Worm (Caenorhabditis elegans) whole organism, late embryonic: ENCODE measurements around the gene syx-18.
A peak's percentile ranks its signal among the peaks of the same experiment; 100 is the strongest.

Experiments
- F13H6.1 ChIP-seq: sonication (generic microtip); optimal IDR thresholded peaks from 2 replicates; lab custom pipeline; 2016; ENCODE audit warnings: missing genetic modification characterization, missing compliant biosample characterization
- K02D7.2 ChIP-seq: sonication (generic microtip); optimal IDR thresholded peaks from 2 replicates; lab custom pipeline; 2017; ENCODE audit warnings: mild to moderate bottlenecking, missing genetic modification characterization, missing compliant biosample characterization
- T23F11.4 ChIP-seq: fragments of 200-800 bp; sonication (Bioruptor generic); optimal IDR thresholded peaks from 2 replicates; lab custom pipeline; 2018; ENCODE audit warnings: mild to moderate bottlenecking, missing genetic modification characterization, missing compliant biosample characterization
- ceh-19 ChIP-seq: fragments of 200-800 bp; sonication (Bioruptor generic); optimal IDR thresholded peaks from 2 replicates; lab custom pipeline; 2018; ENCODE audit warnings: mild to moderate bottlenecking, missing genetic modification characterization, missing compliant biosample characterization
- ceh-2 ChIP-seq: sonication (generic microtip); optimal IDR thresholded peaks from 2 replicates; lab custom pipeline; 2016; ENCODE audit warnings: missing genotype, missing genetic modification characterization, missing compliant biosample characterization
- ceh-31 ChIP-seq: sonication (generic microtip); optimal IDR thresholded peaks from 2 replicates; lab custom pipeline; 2016; ENCODE audit warnings: missing genetic modification characterization, missing compliant biosample characterization
- ceh-48 ChIP-seq: sonication (generic microtip); optimal IDR thresholded peaks from 2 replicates; lab custom pipeline; 2016; ENCODE audit warnings: missing genetic modification characterization, inconsistent platforms, missing compliant biosample characterization
- ceh-6 ChIP-seq: fragments of 200-800 bp; sonication (Bioruptor generic); optimal IDR thresholded peaks from 2 replicates; lab custom pipeline; 2018; ENCODE audit warnings: mild to moderate bottlenecking, missing genetic modification characterization, missing compliant biosample characterization
- ceh-9 ChIP-seq: sonication (generic microtip); optimal IDR thresholded peaks from 2 replicates; lab custom pipeline; 2016; ENCODE audit warnings: mild to moderate bottlenecking, missing genetic modification characterization, inconsistent platforms, missing compliant biosample characterization
- che-1 ChIP-seq: sonication (generic microtip); optimal IDR thresholded peaks from 2 replicates; lab custom pipeline; 2016; ENCODE audit warnings: mild to moderate bottlenecking, missing genetic modification characterization, missing compliant biosample characterization
- dmd-4 ChIP-seq: sonication (generic microtip); optimal IDR thresholded peaks from 2 replicates; lab custom pipeline; 2016; ENCODE audit warnings: borderline replicate concordance, missing genetic modification characterization, missing compliant biosample characterization
- elt-4 ChIP-seq: sonication (generic microtip); optimal IDR thresholded peaks from 2 replicates; lab custom pipeline; 2016; ENCODE audit warnings: missing genetic modification characterization, missing compliant biosample characterization
- ets-4 ChIP-seq: sonication (generic microtip); optimal IDR thresholded peaks from 2 replicates; lab custom pipeline; 2016; ENCODE audit warnings: missing genetic modification characterization, missing compliant biosample characterization
- fax-1 ChIP-seq: sonication (generic microtip); optimal IDR thresholded peaks from 2 replicates; lab custom pipeline; 2016; ENCODE audit warnings: missing genotype, missing genetic modification characterization, missing compliant biosample characterization
- fkh-10 ChIP-seq: fragments of 150-350 bp; optimal IDR thresholded peaks from 2 replicates; lab custom pipeline; 2014; ENCODE audit warnings: missing biosample characterization, missing genetic modification reagents, missing genetic modification characterization
- hlh-30 ChIP-seq: sonication (generic microtip); optimal IDR thresholded peaks from 2 replicates; lab custom pipeline; 2017; ENCODE audit warnings: antibody characterized with exemption, missing genetic modification characterization, missing compliant biosample characterization; ENCODE audit not compliant: insufficient read depth
- hlh-8 ChIP-seq: sonication (generic microtip); optimal IDR thresholded peaks from 2 replicates; lab custom pipeline; 2016; ENCODE audit warnings: missing genotype, missing genetic modification characterization, missing compliant biosample characterization
- lim-6 ChIP-seq: sonication (generic microtip); optimal IDR thresholded peaks from 2 replicates; lab custom pipeline; 2016; ENCODE audit warnings: missing genetic modification characterization, missing compliant biosample characterization
- nhr-11 ChIP-seq: fragments of 150-350 bp; optimal IDR thresholded peaks from 2 replicates; lab custom pipeline; 2014; ENCODE audit warnings: missing biosample characterization, missing genetic modification characterization
- nhr-232 ChIP-seq: sonication (generic microtip); optimal IDR thresholded peaks from 2 replicates; lab custom pipeline; 2016; ENCODE audit warnings: missing genetic modification characterization, missing compliant biosample characterization
- npax-4 ChIP-seq: sonication (generic microtip); optimal IDR thresholded peaks from 2 replicates; lab custom pipeline; 2016; ENCODE audit warnings: missing genetic modification characterization, missing compliant biosample characterization
- pag-3 ChIP-seq: sonication (generic microtip); optimal IDR thresholded peaks from 2 replicates; lab custom pipeline; 2016; ENCODE audit warnings: missing compliant biosample characterization, missing genetic modification characterization, borderline replicate concordance
- pax-1 ChIP-seq: fragments of 150-350 bp; optimal IDR thresholded peaks from 2 replicates; lab custom pipeline; 2014; ENCODE audit warnings: missing biosample characterization, missing genetic modification characterization
- pha-2 ChIP-seq: sonication (generic microtip); optimal IDR thresholded peaks from 2 replicates; lab custom pipeline; 2017; ENCODE audit warnings: mild to moderate bottlenecking, missing genetic modification characterization, missing compliant biosample characterization
- pha-4 ChIP-seq: fragments of 150-350 bp; optimal IDR thresholded peaks from 2 replicates; lab custom pipeline; 2018; ENCODE audit warnings: missing biosample characterization, missing genetic modification reagents, missing genetic modification characterization
- pqm-1 ChIP-seq: sonication (generic microtip); optimal IDR thresholded peaks from 2 replicates; lab custom pipeline; 2016; ENCODE audit warnings: missing genetic modification characterization, missing compliant biosample characterization
- ref-2 ChIP-seq: sonication (generic microtip); optimal IDR thresholded peaks from 2 replicates; lab custom pipeline; 2016; ENCODE audit warnings: missing genetic modification characterization, missing compliant biosample characterization
- sdc-2 ChIP-seq: sonication (generic microtip); optimal IDR thresholded peaks from 2 replicates; lab custom pipeline; 2016; ENCODE audit warnings: missing genotype, missing genetic modification characterization, missing compliant biosample characterization
- sox-2 ChIP-seq: fragments of 200-800 bp; sonication (Bioruptor generic); IDR thresholded peaks from 2 replicates; pipeline ENCODE4 v1.3.6; 2022; ENCODE audit warnings: missing genetic modification reagents, missing genetic modification characterization, missing compliant biosample characterization
- sox-4 ChIP-seq: sonication (generic microtip); optimal IDR thresholded peaks from 2 replicates; lab custom pipeline; 2017; ENCODE audit warnings: mild to moderate bottlenecking, missing genetic modification characterization, inconsistent platforms, missing compliant biosample characterization
- syd-9 ChIP-seq: sonication (generic microtip); optimal IDR thresholded peaks from 2 replicates; lab custom pipeline; 2016; ENCODE audit warnings: mild to moderate bottlenecking, missing genetic modification characterization, moderate library complexity, missing compliant biosample characterization
- unc-3 ChIP-seq, 2 experiments: fragments of 200-800 bp in 1 of 2; sonication (Bioruptor generic) in 1 of 2; sonication (generic microtip) in 1 of 2; conservative IDR thresholded peaks in 1 of 2; optimal IDR thresholded peaks in 1 of 2; 2 replicates each; pipeline versions ENCODE4 v1.3.6 to Lab custom; 2016 to 2022; ENCODE audit warnings: missing compliant biosample characterization in 2 of 2, missing genetic modification characterization in 2 of 2, missing genetic modification reagents in 1 of 2
- unc-42 ChIP-seq: sonication (generic microtip); optimal IDR thresholded peaks from 2 replicates; lab custom pipeline; 2016; ENCODE audit warnings: missing genotype, missing genetic modification characterization, missing compliant biosample characterization
- unc-55 ChIP-seq: sonication (generic microtip); optimal IDR thresholded peaks from 2 replicates; lab custom pipeline; 2017; ENCODE audit warnings: missing biosample characterization, missing genetic modification reagents, missing genetic modification characterization
- unc-86 ChIP-seq: sonication (generic microtip); optimal IDR thresholded peaks from 2 replicates; lab custom pipeline; 2016; ENCODE audit warnings: missing genetic modification characterization, missing compliant biosample characterization
- ztf-16 ChIP-seq: sonication (generic microtip); optimal IDR thresholded peaks from 2 replicates; lab custom pipeline; 2017; ENCODE audit warnings: missing genetic modification characterization, missing compliant biosample characterization

The syx-18 gene

ce11 chrV:6688392-6688791 lies 33.1 kb upstream of the syx-18 start, which contains the start of gene K11G9.5:
K11G9.5 (minus strand) TSS chrV:6688492.
- TF ChIP-seq pha-2 (tag; lab: Kevin White, UChicago) (no peak), dmd-4 (tag; lab: Kevin White, UChicago) (no peak), ztf-16 (tag; lab: Kevin White, UChicago) (no peak), syd-9 (no peak), pha-4 (tag; lab: Kevin White, UChicago) (no peak), unc-42 (tag; lab: Kevin White, UChicago) (no peak), ref-2 (tag; lab: Kevin White, UChicago) (no peak), unc-3 (GFP tag; conservative IDR thresholded peaks at IDR 0.05; lab: Robert Waterston, UW) (no peak), unc-3 (tag; optimal IDR thresholded peaks at IDR 0.05; lab: Kevin White, UChicago) (no peak), ceh-9 (tag; lab: Kevin White, UChicago) (no peak), sox-2 (GFP tag; lab: Robert Waterston, UW) (no peak), hlh-30 (tag; lab: Kevin White, UChicago) (no peak), pqm-1 (tag; lab: Kevin White, UChicago) (no peak), nhr-11 (tag; lab: Kevin White, UChicago) (no peak), K02D7.2 (tag; lab: Kevin White, UChicago) (no peak), nhr-232 (no peak), ceh-19 (GFP tag; lab: Kevin White, UChicago) (no peak)

- TF ChIP-seq elt-4 (tag; lab: Kevin White, UChicago): no peak
- TF ChIP-seq F13H6.1 (tag; lab: Kevin White, UChicago): no peak
- no peak for TF ChIP-seq lim-6 (tag; lab: Kevin White, UChicago)
- no peak for TF ChIP-seq T23F11.4 (GFP tag; lab: Kevin White, UChicago)
- no peak for TF ChIP-seq che-1 (tag; lab: Kevin White, UChicago)
- no peak for TF ChIP-seq nhr-11 (tag; lab: Kevin White, UChicago)
- TF ChIP-seq dmd-4 (tag; lab: Kevin White, UChicago): no peak
- TF ChIP-seq unc-55: no peak
- TF ChIP-seq sox-4 (tag; lab: Kevin White, UChicago): no peak
- no peak for TF ChIP-seq pag-3 (tag; lab: Kevin White, UChicago)
- no peak for TF ChIP-seq ceh-2 (tag; lab: Kevin White, UChicago)
- no peak for TF ChIP-seq fkh-10 (GFP tag; lab: Kevin White, UChicago)
- no peak for TF ChIP-seq ceh-48 (tag; lab: Kevin White, UChicago)
- TF ChIP-seq ceh-6: no peak
- no peak for TF ChIP-seq sdc-2
- TF ChIP-seq unc-86 (tag; lab: Kevin White, UChicago): no peak
- no peak for TF ChIP-seq nhr-232
- TF ChIP-seq fax-1 (tag; lab: Kevin White, UChicago): no peak
These were observed 30.7 kb upstream of the syx-18 start for ce11 chrV:6685963-6686362.

- TF ChIP-seq pax-1 (tag; lab: Kevin White, UChicago) (no peak), hlh-8 (tag; lab: Kevin White, UChicago) (no peak)
- TF ChIP-seq, all 69 proteins: peak for 0
These were observed 30.2 kb upstream of the syx-18 start for ce11 chrV:6685499-6685898.

ce11 chrV:6684541-6684940 lies 29.3 kb upstream of the syx-18 start:
- no peak for TF ChIP-seq lim-6 (tag; lab: Kevin White, UChicago)
- TF ChIP-seq unc-42 (tag; lab: Kevin White, UChicago): peak; percentile 43
- peak; percentile 38 for TF ChIP-seq sox-2 (GFP tag; lab: Robert Waterston, UW)
- TF ChIP-seq ets-4 (tag; lab: Kevin White, UChicago): no peak
- no peak for TF ChIP-seq unc-3 (GFP tag; conservative IDR thresholded peaks at IDR 0.05; lab: Robert Waterston, UW)
- no peak for TF ChIP-seq unc-3 (tag; optimal IDR thresholded peaks at IDR 0.05; lab: Kevin White, UChicago)
- TF ChIP-seq ceh-31 (tag; lab: Kevin White, UChicago): peak; percentile 40
- TF ChIP-seq npax-4 (tag; lab: Kevin White, UChicago): no peak
